Worm (Caenorhabditis elegans) whole organism, young adult: Measurements from ENCODE around the gene cbp-1.

Experiments
- B0019.2 ChIP-seq: fragments of 200-800 bp; sonication (Bioruptor generic); conservative IDR thresholded peaks from 2 replicates; pipeline ENCODE4 v1.3.6; 2022; ENCODE audit warnings: missing genetic modification reagents, missing genetic modification characterization, missing compliant biosample characterization
- B0336.3 ChIP-seq: fragments of 200-800 bp; sonication (Bioruptor generic); IDR thresholded peaks from 2 replicates; pipeline ENCODE4 v1.3.6; 2022; ENCODE audit warnings: missing genetic modification characterization, missing compliant biosample characterization
- F22D6.2 ChIP-seq: sonication (generic microtip); optimal IDR thresholded peaks from 2 replicates; lab custom pipeline; 2016; ENCODE audit warnings: mild to moderate bottlenecking, missing genetic modification characterization, missing compliant biosample characterization
- F23B12.7 ChIP-seq: sonication (generic microtip); optimal IDR thresholded peaks from 2 replicates; lab custom pipeline; 2017; ENCODE audit warnings: missing genetic modification characterization, mild to moderate bottlenecking, missing compliant biosample characterization, antibody characterized with exemption, moderate library complexity; ENCODE audit not compliant: insufficient read depth
- F33H1.4 ChIP-seq: fragments of 200-800 bp; sonication (Bioruptor generic); IDR thresholded peaks from 2 replicates; pipeline ENCODE4 v1.3.6; 2022; ENCODE audit warnings: missing genetic modification reagents, missing genetic modification characterization, missing compliant biosample characterization
- F37B4.10 ChIP-seq: fragments of 200-800 bp; sonication (Bioruptor generic); IDR thresholded peaks from 2 replicates; pipeline ENCODE4 v1.3.6; 2022; ENCODE audit warnings: missing genetic modification characterization, missing compliant biosample characterization
- F52B5.7 ChIP-seq: sonication (generic microtip); optimal IDR thresholded peaks from 2 replicates; lab custom pipeline; 2016; ENCODE audit warnings: mild to moderate bottlenecking, missing genetic modification characterization, missing compliant biosample characterization
- F55B11.4 ChIP-seq: sonication (generic microtip); optimal IDR thresholded peaks from 2 replicates; lab custom pipeline; 2016; ENCODE audit warnings: missing compliant biosample characterization, missing genetic modification characterization, borderline replicate concordance; ENCODE audit not compliant: insufficient read depth
- ZK185.1 ChIP-seq: sonication (generic microtip); optimal IDR thresholded peaks from 2 replicates; lab custom pipeline; 2016; ENCODE audit warnings: mild to moderate bottlenecking, missing genetic modification characterization, missing compliant biosample characterization; ENCODE audit not compliant: poor library complexity, severe bottlenecking
- akir-1 ChIP-seq: fragments of 200-800 bp; sonication (Bioruptor generic); optimal IDR thresholded peaks from 2 replicates; lab custom pipeline; 2018; ENCODE audit warnings: mild to moderate bottlenecking, missing genetic modification characterization, moderate library complexity, missing compliant biosample characterization
- ama-1 ChIP-seq, 3 experiments: fragments of 150-350 bp in 1 of 3; sonication (generic microtip) in 2 of 3; optimal IDR thresholded peaks; 2 replicates each; lab custom pipeline; 2014 to 2018; ENCODE audit warnings: missing biosample characterization in 2 of 3, missing genetic modification characterization in 2 of 3, missing genetic modification reagents in 2 of 3
- aptf-3 ChIP-seq: fragments of 200-800 bp; sonication (Bioruptor generic); IDR thresholded peaks from 2 replicates; pipeline ENCODE4 v1.3.6; 2022; ENCODE audit warnings: missing genetic modification characterization, missing compliant biosample characterization
- attf-5 ChIP-seq: fragments of 200-800 bp; sonication (Bioruptor generic); optimal IDR thresholded peaks from 2 replicates; lab custom pipeline; 2018; ENCODE audit warnings: mild to moderate bottlenecking, missing genetic modification characterization, missing compliant biosample characterization
- ccch-3 ChIP-seq: fragments of 200-800 bp; sonication (Bioruptor generic); optimal IDR thresholded peaks from 2 replicates; lab custom pipeline; 2018; ENCODE audit warnings: mild to moderate bottlenecking, missing genetic modification characterization, missing compliant biosample characterization
- cebp-1 ChIP-seq, 2 experiments: fragments of 200-800 bp in 1 of 2; sonication (Bioruptor generic) in 1 of 2; sonication (generic microtip) in 1 of 2; IDR thresholded peaks in 1 of 2; optimal IDR thresholded peaks in 1 of 2; 2 replicates each; pipeline versions ENCODE4 v1.3.6 to Lab custom; 2017 to 2022; ENCODE audit warnings: missing compliant biosample characterization in 2 of 2, missing genetic modification characterization in 2 of 2, mild to moderate bottlenecking in 1 of 2, missing genetic modification reagents in 1 of 2, moderate library complexity in 1 of 2
- dpff-1 ChIP-seq: sonication (generic microtip); optimal IDR thresholded peaks from 2 replicates; lab custom pipeline; 2017; ENCODE audit warnings: mild to moderate bottlenecking, missing genetic modification characterization, missing compliant biosample characterization
- egl-44 ChIP-seq: fragments of 200-800 bp; sonication (Bioruptor generic); IDR thresholded peaks from 2 replicates; pipeline ENCODE4 v1.3.6; 2022; ENCODE audit warnings: missing genetic modification reagents, missing genetic modification characterization, missing compliant biosample characterization
- ekl-4 ChIP-seq: fragments of 200-800 bp; sonication (Bioruptor generic); IDR thresholded peaks from 2 replicates; pipeline ENCODE4 v1.3.6; 2022; ENCODE audit warnings: missing genetic modification reagents, missing genetic modification characterization, missing compliant biosample characterization
- fkh-3 ChIP-seq: sonication (generic microtip); optimal IDR thresholded peaks from 2 replicates; lab custom pipeline; 2016; ENCODE audit warnings: mild to moderate bottlenecking, missing genetic modification characterization, missing compliant biosample characterization
- gei-17 ChIP-seq: fragments of 200-800 bp; sonication (Bioruptor generic); optimal IDR thresholded peaks from 2 replicates; lab custom pipeline; 2018; ENCODE audit warnings: mild to moderate bottlenecking, missing genetic modification characterization, missing compliant biosample characterization
- hlh-12 ChIP-seq: sonication (generic microtip); optimal IDR thresholded peaks from 2 replicates; lab custom pipeline; 2016; ENCODE audit warnings: missing genetic modification characterization, missing compliant biosample characterization
- hrde-1 ChIP-seq: sonication (generic microtip); optimal IDR thresholded peaks from 2 replicates; lab custom pipeline; 2016; ENCODE audit warnings: missing genetic modification characterization, mild to moderate bottlenecking, missing compliant biosample characterization, moderate library complexity, missing genotype, missing genetic modification reagents, borderline replicate concordance
- lag-1 ChIP-seq: fragments of 200-800 bp; sonication (Bioruptor generic); IDR thresholded peaks from 2 replicates; pipeline ENCODE4 v1.3.6; 2022; ENCODE audit warnings: missing genetic modification reagents, missing genetic modification characterization, missing compliant biosample characterization
- let-526 ChIP-seq: fragments of 200-800 bp; sonication (Bioruptor generic); IDR thresholded peaks from 2 replicates; pipeline ENCODE4 v1.3.6; 2022; ENCODE audit warnings: missing genetic modification reagents, missing genetic modification characterization, missing compliant biosample characterization
- let-607 ChIP-seq, 2 experiments: fragments of 200-800 bp in 1 of 2; sonication (Bioruptor generic) in 1 of 2; sonication (generic microtip) in 1 of 2; optimal IDR thresholded peaks; 2 replicates each; lab custom pipeline; 2016 to 2018; ENCODE audit warnings: mild to moderate bottlenecking in 2 of 2, missing compliant biosample characterization in 2 of 2, missing genetic modification characterization in 2 of 2, moderate library complexity in 2 of 2, missing genotype in 1 of 2
- lin-26 ChIP-seq: fragments of 200-800 bp; sonication (Bioruptor generic); IDR thresholded peaks from 2 replicates; pipeline ENCODE4 v1.3.6; 2022; ENCODE audit warnings: missing genetic modification reagents, missing genetic modification characterization, missing compliant biosample characterization
- lir-1 ChIP-seq: fragments of 200-800 bp; sonication (Bioruptor generic); conservative IDR thresholded peaks from 2 replicates; pipeline ENCODE4 v1.3.6; 2022; ENCODE audit warnings: missing genetic modification reagents, missing genetic modification characterization, missing compliant biosample characterization
- madf-3 ChIP-seq: fragments of 200-800 bp; sonication (Bioruptor generic); IDR thresholded peaks from 2 replicates; pipeline ENCODE4 v1.3.6; 2022; ENCODE audit warnings: missing genetic modification reagents, missing genetic modification characterization, missing compliant biosample characterization
- madf-6 ChIP-seq: fragments of 200-800 bp; sonication (Bioruptor generic); IDR thresholded peaks from 2 replicates; pipeline ENCODE4 v1.3.6; 2022; ENCODE audit warnings: missing genetic modification reagents, missing genetic modification characterization, missing compliant biosample characterization
- mcd-1 ChIP-seq: fragments of 200-800 bp; sonication (Bioruptor generic); IDR thresholded peaks from 2 replicates; pipeline ENCODE4 v1.3.6; 2022; ENCODE audit warnings: missing genetic modification reagents, missing genetic modification characterization, missing compliant biosample characterization
- mes-4 ChIP-seq: sonication (generic microtip); optimal IDR thresholded peaks from 2 replicates; lab custom pipeline; 2016; ENCODE audit warnings: missing genotype, missing genetic modification characterization, missing compliant biosample characterization
- nhr-179 ChIP-seq: sonication (generic microtip); optimal IDR thresholded peaks from 2 replicates; lab custom pipeline; 2016; ENCODE audit warnings: mild to moderate bottlenecking, missing genetic modification characterization, missing compliant biosample characterization
- nhr-80 ChIP-seq: sonication (generic microtip); optimal IDR thresholded peaks from 2 replicates; lab custom pipeline; 2016; ENCODE audit warnings: missing genetic modification characterization, missing compliant biosample characterization
- rec-8 ChIP-seq, 2 experiments: sonication (generic microtip); optimal IDR thresholded peaks; 2 replicates each; lab custom pipeline; 2016; ENCODE audit warnings: mild to moderate bottlenecking in 2 of 2, missing genetic modification characterization in 2 of 2, missing genetic modification reagents in 2 of 2, missing genotype in 2 of 2, missing biosample characterization in 1 of 2, missing compliant biosample characterization in 1 of 2, moderate library complexity in 1 of 2
- repo-1 ChIP-seq: sonication (generic microtip); optimal IDR thresholded peaks from 2 replicates; lab custom pipeline; 2017; ENCODE audit warnings: mild to moderate bottlenecking, missing genetic modification characterization, missing compliant biosample characterization
- tlf-1 ChIP-seq: fragments of 200-800 bp; sonication (Bioruptor generic); optimal IDR thresholded peaks from 2 replicates; lab custom pipeline; 2018; ENCODE audit warnings: mild to moderate bottlenecking, missing genetic modification characterization, missing compliant biosample characterization
- xnd-1 ChIP-seq: sonication (generic microtip); optimal IDR thresholded peaks from 2 replicates; lab custom pipeline; 2016; ENCODE audit warnings: missing genotype, missing genetic modification reagents, missing genetic modification characterization, missing compliant biosample characterization
- ztf-25 ChIP-seq: fragments of 200-800 bp; sonication (Bioruptor generic); IDR thresholded peaks from 2 replicates; pipeline ENCODE4 v1.3.6; 2022; ENCODE audit warnings: missing genetic modification reagents, missing genetic modification characterization, missing compliant biosample characterization

The cbp-1 gene

ce11 chrIII:9783133-9783590 lies 16.9 kb downstream of the cbp-1 start (continued):
- TF ChIP-seq F37B4.10 (no peak), F22D6.2 (tag; lab: Kevin White, UChicago) (no peak), akir-1 (GFP tag; lab: Kevin White, UChicago) (no peak), ekl-4 (GFP tag; lab: Robert Waterston, UW) (peak; percentile 17; the same call in 1 of the 2 replicates), gei-17 (GFP tag; lab: Kevin White, UChicago) (peak; percentile 3), dpff-1 (tag; lab: Kevin White, UChicago) (no peak), F23B12.7 (tag; lab: Kevin White, UChicago) (no peak), B0336.3 (peak; percentile 50; the same call in 1 of the 2 replicates), ccch-3 (GFP tag; lab: Kevin White, UChicago) (no peak), lin-26 (GFP tag; lab: Robert Waterston, UW) (no peak), egl-44 (GFP tag; lab: Robert Waterston, UW) (no peak), hrde-1 (tag; lab: Kevin White, UChicago) (peak; percentile 6), rec-8 (tag; optimal IDR thresholded peaks at IDR 0.05; lab: Kevin White, UChicago) (no peak), madf-6 (peak; percentile 42), let-607 (tag; optimal IDR thresholded peaks at IDR 0.05; lab: Kevin White, UChicago) (peak; percentile 21 to 35), fkh-3 (no peak), hlh-12 (tag; lab: Kevin White, UChicago) (no peak), ama-1 (optimal IDR thresholded peaks at IDR 0.05; lab: Kevin White, UChicago) (no peak), ama-1 (GFP tag; optimal IDR thresholded peaks at IDR 0.05; lab: Kevin White, UChicago) (no peak), ztf-25 (no peak), mcd-1 (GFP tag; lab: Robert Waterston, UW) (no peak), cebp-1 (GFP tag; IDR thresholded peaks at IDR 0.05; lab: Robert Waterston, UW) (no peak), cebp-1 (tag; optimal IDR thresholded peaks at IDR 0.05; lab: Kevin White, UChicago) (peak; percentile 29), xnd-1 (tag; lab: Kevin White, UChicago) (no peak), lir-1 (GFP tag; lab: Robert Waterston, UW) (no peak), repo-1 (peak; percentile 81), aptf-3 (GFP tag; lab: Robert Waterston, UW) (no peak), ZK185.1 (tag; lab: Kevin White, UChicago) (no peak), madf-3 (GFP tag; lab: Robert Waterston, UW) (peak; percentile 85), F33H1.4 (no peak), B0019.2 (GFP tag; lab: Robert Waterston, UW) (no peak), attf-5 (GFP tag; lab: Kevin White, UChicago) (peak; percentile 21), F55B11.4 (tag; lab: Kevin White, UChicago) (no peak), lag-1 (GFP tag; lab: Robert Waterston, UW) (no peak), tlf-1 (GFP tag; lab: Kevin White, UChicago) (peak; percentile 42)
- TF ChIP-seq, all 124 proteins: peak for 29

DNA sequence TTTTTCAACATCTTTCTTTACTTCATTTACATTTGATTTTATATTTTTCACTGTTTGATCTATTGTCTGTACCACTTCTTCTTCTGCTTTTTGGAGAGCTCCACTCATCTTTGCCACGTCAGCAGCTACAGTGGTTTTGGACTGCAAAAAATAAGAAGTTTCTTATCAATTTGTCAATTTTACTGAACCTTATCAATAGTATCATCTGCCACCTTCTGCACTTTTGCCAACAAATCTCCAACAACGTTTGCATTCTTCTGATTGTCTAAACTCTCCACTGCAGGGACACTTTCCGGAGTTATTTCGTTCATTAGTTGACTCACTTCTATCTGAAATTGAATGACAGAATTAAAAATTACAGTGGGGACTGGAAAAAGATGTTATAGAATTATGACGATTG lies 20.5 kb downstream of the cbp-1 start:
- no peak for TF ChIP-seq F52B5.7 (tag; lab: Kevin White, UChicago)
- TF ChIP-seq nhr-80 (tag; lab: Kevin White, UChicago) = peak; percentile 93
- peak; percentile 97 to 98 for TF ChIP-seq let-607 (tag; optimal IDR thresholded peaks at IDR 0.05; lab: Kevin White, UChicago)
- TF ChIP-seq let-526 (GFP tag; lab: Robert Waterston, UW) = no peak
- TF ChIP-seq mes-4 (tag; lab: Kevin White, UChicago) = no peak
- no peak for TF ChIP-seq nhr-179 (tag; lab: Kevin White, UChicago)
- no peak for TF ChIP-seq egl-44 (GFP tag; lab: Robert Waterston, UW)
